Fruit fly (Drosophila melanogaster) whole organism, embryonic: ENCODE data around the gene zen2.

ENCODE experiments used
- Aef1 ChIP-seq: fragments of 200-800 bp; sonication (Bioruptor generic); IDR thresholded peaks from 3 replicates; pipeline ENCODE4 v1.3.6; 2022; ENCODE audit warnings: missing biosample characterization, missing genetic modification characterization
- Awh ChIP-seq: fragments of 200-800 bp; sonication (Bioruptor generic); IDR thresholded peaks from 2 replicates; pipeline ENCODE4, ENCODE4 v1.3.6; 2022; ENCODE audit warnings: missing biosample characterization, missing genetic modification characterization
- CG10147 ChIP-seq: fragments of 200-800 bp; sonication (Bioruptor generic); optimal IDR thresholded peaks from 2 replicates; lab custom pipeline; 2019; ENCODE audit warnings: missing biosample characterization, mild to moderate bottlenecking, missing genetic modification characterization, moderate library complexity
- CG12942 ChIP-seq: fragments of 200-800 bp; sonication (Bioruptor generic); optimal IDR thresholded peaks from 3 replicates; lab custom pipeline; 2016; ENCODE audit warnings: missing biosample characterization, missing genetic modification characterization
- CG13123 ChIP-seq: fragments of 200-800 bp; sonication (Bioruptor generic); optimal IDR thresholded peaks from 2 replicates; lab custom pipeline; 2016; ENCODE audit warnings: missing biosample characterization, missing genetic modification characterization
- CG13287 ChIP-seq: fragments of 200-800 bp; sonication (Bioruptor generic); IDR thresholded peaks from 2 replicates; pipeline ENCODE4 v1.3.6; 2022; ENCODE audit warnings: missing biosample characterization, missing genetic modification characterization; ENCODE audit not compliant: partially characterized antibody
- CG17802 ChIP-seq: fragments of 200-800 bp; sonication (Bioruptor generic); optimal IDR thresholded peaks from 2 replicates; lab custom pipeline; 2018; ENCODE audit warnings: missing biosample characterization, mild to moderate bottlenecking, missing genetic modification characterization, moderate library complexity
- CG1832 ChIP-seq: fragments of 200-800 bp; sonication (Bioruptor generic); optimal IDR thresholded peaks from 2 replicates; lab custom pipeline; 2017; ENCODE audit warnings: missing biosample characterization, mild to moderate bottlenecking, missing genetic modification characterization, inconsistent platforms
- CG18764 ChIP-seq: fragments of 200-800 bp; sonication (Bioruptor generic); optimal IDR thresholded peaks from 3 replicates; lab custom pipeline; 2016; ENCODE audit warnings: missing biosample characterization, missing genetic modification characterization
- CG33213 ChIP-seq: fragments of 200-800 bp; sonication (Bioruptor generic); optimal IDR thresholded peaks from 3 replicates; lab custom pipeline; 2016; ENCODE audit warnings: missing biosample characterization, missing genetic modification characterization
- CG3726 ChIP-seq: fragments of 200-800 bp; sonication (Bioruptor generic); IDR thresholded peaks from 3 replicates; pipeline ENCODE4, ENCODE4 v1.3.6; 2022; ENCODE audit warnings: missing biosample characterization, missing genetic modification characterization
- CG4360 ChIP-seq: fragments of 200-800 bp; sonication (Bioruptor generic); IDR thresholded peaks from 2 replicates; pipeline ENCODE4 v1.3.6; 2022; ENCODE audit warnings: missing biosample characterization, missing genetic modification characterization
- CG6175 ChIP-seq: fragments of 200-800 bp; sonication (Bioruptor generic); IDR thresholded peaks from 3 replicates; pipeline ENCODE4 v1.3.6; 2022; ENCODE audit warnings: missing biosample characterization, missing genetic modification characterization
- CG6791 ChIP-seq: fragments of 200-800 bp; sonication (Bioruptor generic); IDR thresholded peaks from 3 replicates; pipeline ENCODE4 v1.3.6; 2022; ENCODE audit warnings: missing biosample characterization, missing genetic modification characterization; ENCODE audit not compliant: partially characterized antibody
- CG7987 ChIP-seq: fragments of 200-800 bp; sonication (Bioruptor generic); optimal IDR thresholded peaks from 2 replicates; lab custom pipeline; 2018; ENCODE audit warnings: missing biosample characterization, mild to moderate bottlenecking, missing genetic modification characterization, moderate library complexity
- CG9817 ChIP-seq: fragments of 200-800 bp; sonication (Bioruptor generic); optimal IDR thresholded peaks from 2 replicates; lab custom pipeline; 2018; ENCODE audit warnings: missing biosample characterization, mild to moderate bottlenecking, missing genetic modification characterization, moderate library complexity
- Gug ChIP-seq: fragments of 200-800 bp; sonication (Bioruptor generic); IDR thresholded peaks from 4 replicates; pipeline ENCODE4 v1.3.6; 2022; ENCODE audit warnings: missing biosample characterization, missing genetic modification characterization
- HmgZ ChIP-seq: fragments of 200-800 bp; sonication (Bioruptor generic); optimal IDR thresholded peaks from 2 replicates; lab custom pipeline; 2018; ENCODE audit warnings: missing biosample characterization, mild to moderate bottlenecking, missing genetic modification characterization
- Jarid2 ChIP-seq: fragments of 200-800 bp; sonication (Bioruptor generic); optimal IDR thresholded peaks from 3 replicates; lab custom pipeline; 2017; ENCODE audit warnings: mild to moderate bottlenecking, missing biosample characterization, missing genetic modification reagents, missing genetic modification characterization
- MESR4 ChIP-seq: fragments of 200-800 bp; sonication (Bioruptor generic); optimal IDR thresholded peaks from 2 replicates; lab custom pipeline; 2018; ENCODE audit warnings: missing biosample characterization, mild to moderate bottlenecking, missing genetic modification characterization, moderate library complexity
- Neu2 ChIP-seq: fragments of 200-800 bp; sonication (Bioruptor generic); optimal IDR thresholded peaks from 3 replicates; lab custom pipeline; 2016; ENCODE audit warnings: missing biosample characterization, missing genetic modification characterization, borderline replicate concordance
- Nf-YC ChIP-seq: fragments of 200-800 bp; optimal IDR thresholded peaks from 3 replicates; lab custom pipeline; 2019; ENCODE audit warnings: missing biosample characterization, mild to moderate bottlenecking, missing genetic modification characterization, moderate library complexity
- Pdp1 ChIP-seq, 2 experiments: fragments of 200-800 bp; sonication (Bioruptor generic); optimal IDR thresholded peaks; 3 replicates each; lab custom pipeline; 2016; ENCODE audit warnings: missing biosample characterization in 2 of 2, missing genetic modification characterization in 2 of 2, mild to moderate bottlenecking in 1 of 2, moderate library complexity in 1 of 2
- Ravus ChIP-seq: fragments of 200-800 bp; sonication (Bioruptor generic); IDR thresholded peaks from 2 replicates; pipeline ENCODE4 v1.3.6; 2022; ENCODE audit warnings: missing biosample characterization, missing genetic modification characterization
- Six4 ChIP-seq: fragments of 200-800 bp; sonication (Bioruptor generic); optimal IDR thresholded peaks from 2 replicates; lab custom pipeline; 2016; ENCODE audit warnings: missing biosample characterization, missing genetic modification characterization
- abd-A ChIP-seq: fragments of 200-800 bp; sonication (Bioruptor generic); optimal IDR thresholded peaks from 3 replicates; lab custom pipeline; 2019; ENCODE audit warnings: missing biosample characterization, mild to moderate bottlenecking, missing genetic modification characterization, moderate library complexity
- ac ChIP-seq: fragments of 200-800 bp; sonication (Bioruptor generic); optimal IDR thresholded peaks from 3 replicates; lab custom pipeline; 2017; ENCODE audit warnings: missing biosample characterization, mild to moderate bottlenecking, missing genetic modification characterization
- amos ChIP-seq: fragments of 200-800 bp; sonication (Bioruptor generic); IDR thresholded peaks from 2 replicates; pipeline ENCODE4 v1.3.6; 2022; ENCODE audit warnings: missing biosample characterization, missing genetic modification characterization; ENCODE audit not compliant: partially characterized antibody
- bowl ChIP-seq: fragments of 200-800 bp; sonication (Bioruptor generic); IDR thresholded peaks from 2 replicates; pipeline ENCODE4 v1.3.6; 2022; ENCODE audit warnings: missing biosample characterization, missing genetic modification characterization
- cad ChIP-seq: fragments of >200 bp; optimal IDR thresholded peaks from 2 replicates; lab custom pipeline; 2017; ENCODE audit warnings: missing biosample characterization, missing genetic modification characterization
- crol ChIP-seq: fragments of 200-800 bp; sonication (Bioruptor generic); IDR thresholded peaks from 2 replicates; pipeline ENCODE4 v1.3.6; 2022; ENCODE audit warnings: missing biosample characterization, missing genetic modification characterization
- disco-r ChIP-seq: fragments of 200-800 bp; sonication (Bioruptor generic); optimal IDR thresholded peaks from 2 replicates; lab custom pipeline; 2016; ENCODE audit warnings: missing biosample characterization, missing genetic modification characterization
- ems ChIP-seq: fragments of 200-800 bp; sonication (Bioruptor generic); optimal IDR thresholded peaks from 3 replicates; lab custom pipeline; 2016; ENCODE audit warnings: missing biosample characterization, missing genetic modification characterization
- ewg ChIP-seq: fragments of 200-800 bp; sonication (Bioruptor generic); optimal IDR thresholded peaks from 3 replicates; lab custom pipeline; 2017; ENCODE audit warnings: mild to moderate bottlenecking, missing biosample characterization, missing genetic modification reagents, missing genetic modification characterization
- gsb ChIP-seq: fragments of 200-800 bp; sonication (Bioruptor generic); IDR thresholded peaks from 2 replicates; pipeline ENCODE4 v1.3.6; 2022; ENCODE audit warnings: missing biosample characterization, missing genetic modification characterization
- jing ChIP-seq: fragments of 200-800 bp; sonication (Bioruptor generic); optimal IDR thresholded peaks from 2 replicates; lab custom pipeline; 2018; ENCODE audit warnings: missing biosample characterization, mild to moderate bottlenecking, missing genetic modification characterization
- kah ChIP-seq: fragments of 200-800 bp; sonication (Bioruptor generic); optimal IDR thresholded peaks from 2 replicates; lab custom pipeline; 2018; ENCODE audit warnings: missing biosample characterization, mild to moderate bottlenecking, missing genetic modification characterization
- kni ChIP-seq: fragments of 200-800 bp; sonication (Bioruptor generic); optimal IDR thresholded peaks from 3 replicates; lab custom pipeline; 2017; ENCODE audit warnings: mild to moderate bottlenecking, missing biosample characterization, missing genetic modification reagents, missing genetic modification characterization
- lmd ChIP-seq: fragments of 200-800 bp; sonication (Bioruptor generic); IDR thresholded peaks from 2 replicates; pipeline ENCODE4 v1.3.6; 2022; ENCODE audit warnings: missing biosample characterization, missing genetic modification characterization
- mam ChIP-seq: fragments of 200-800 bp; sonication (Bioruptor generic); optimal IDR thresholded peaks from 3 replicates; lab custom pipeline; 2016; ENCODE audit warnings: missing biosample characterization, missing genetic modification characterization
- nerfin-1 ChIP-seq: fragments of 200-800 bp; sonication (Bioruptor generic); optimal IDR thresholded peaks from 3 replicates; lab custom pipeline; 2019; ENCODE audit warnings: missing biosample characterization, mild to moderate bottlenecking, missing genetic modification characterization, moderate library complexity
- onecut ChIP-seq: fragments of 200-800 bp; sonication (Bioruptor generic); IDR thresholded peaks from 2 replicates; pipeline ENCODE4 v1.3.6; 2022; ENCODE audit warnings: missing biosample characterization, missing genetic modification characterization
- pnt ChIP-seq: fragments of 200-800 bp; sonication (Bioruptor generic); optimal IDR thresholded peaks from 3 replicates; lab custom pipeline; 2016; ENCODE audit warnings: missing biosample characterization, missing genetic modification characterization
- twi ChIP-seq: fragments of 200-800 bp; optimal IDR thresholded peaks from 2 replicates; lab custom pipeline; 2019; ENCODE audit warnings: missing biosample characterization, mild to moderate bottlenecking, missing genetic modification characterization, moderate library complexity
- vnd ChIP-seq: fragments of 200-800 bp; sonication (Bioruptor generic); IDR thresholded peaks from 3 replicates; pipeline ENCODE4 v1.3.6; 2022; ENCODE audit warnings: missing biosample characterization, missing genetic modification characterization; ENCODE audit not compliant: partially characterized antibody
- z ChIP-seq: fragments of 200-800 bp; sonication (Bioruptor generic); IDR thresholded peaks from 3 replicates; pipeline ENCODE4 v1.3.6; 2022; ENCODE audit warnings: missing biosample characterization, missing genetic modification characterization
- zen ChIP-seq: fragments of 200-800 bp; sonication (Bioruptor generic); optimal IDR thresholded peaks from 3 replicates; lab custom pipeline; 2018; ENCODE audit warnings: missing biosample characterization, mild to moderate bottlenecking, missing genetic modification characterization, moderate library complexity

zen2 gene

dm6 chr3R:6762188-6762643 lies 18.3 kb upstream of the zen2 start, which contains the start of gene Ama:
Gene Ama, plus strand, starts transcription at chr3R:6762593.
- no peak for TF ChIP-seq HmgZ (tag; lab: Kevin White, UChicago)
- no peak for TF ChIP-seq CG6175 (GFP tag; lab: Robert Waterston, UW)
- TF ChIP-seq CG1832 (GFP tag; lab: Kevin White, UChicago): peak; percentile 62
- 0 out of 3 replicates have a peak, but pooled peaks have one; percentile 24 for TF ChIP-seq vnd (GFP tag; lab: Robert Waterston, UW)
- no peak for TF ChIP-seq CG12942 (GFP tag; lab: Kevin White, UChicago)
- no peak for TF ChIP-seq lmd
- TF ChIP-seq CG7987 (GFP tag; lab: Kevin White, UChicago): no peak
- TF ChIP-seq Six4 (GFP tag; lab: Kevin White, UChicago): no peak
- no peak for TF ChIP-seq pnt (GFP tag; lab: Kevin White, UChicago)
- TF ChIP-seq CG33213 (GFP tag; lab: Kevin White, UChicago): no peak
- 0 out of 2 replicates have a peak, but pooled peaks have one; percentile 4 for TF ChIP-seq amos
- no peak for TF ChIP-seq Jarid2 (GFP tag; lab: Kevin White, UChicago)
- TF ChIP-seq onecut (GFP tag; lab: Robert Waterston, UW): no peak
- 0 out of 3 replicates have a peak, but pooled peaks have one; percentile 4 for TF ChIP-seq z (GFP tag; lab: Robert Waterston, UW)
- TF ChIP-seq CG17802: no peak
- TF ChIP-seq nerfin-1: peak; percentile 4
- TF ChIP-seq kah (GFP tag; lab: Kevin White, UChicago): no peak
- TF ChIP-seq CG18764 (GFP tag; lab: Kevin White, UChicago): no peak
- no peak for TF ChIP-seq Gug (GFP tag; lab: Robert Waterston, UW)
- TF ChIP-seq CG3726: no peak
- TF ChIP-seq jing: no peak
- TF ChIP-seq zen (tag; lab: Kevin White, UChicago): peak; percentile 93
- peak; percentile 96 for TF ChIP-seq cad (GFP tag; lab: Kevin White, UChicago)
- no peak for TF ChIP-seq CG9817
- peak; percentile 75 for TF ChIP-seq twi (tag; lab: Kevin White, UChicago)
- TF ChIP-seq CG13123: no peak
- no peak for TF ChIP-seq Aef1
- TF ChIP-seq crol (GFP tag; lab: Robert Waterston, UW): 0 out of 2 replicates have a peak, but pooled peaks have one; percentile 18
- TF ChIP-seq CG10147 (GFP tag; lab: Kevin White, UChicago): no peak
- peak; percentile 91 for TF ChIP-seq ewg (GFP tag; lab: Kevin White, UChicago)
- no peak for TF ChIP-seq ems
- no peak for TF ChIP-seq Awh (GFP tag; lab: Robert Waterston, UW)
- no peak for TF ChIP-seq ac (GFP tag; lab: Kevin White, UChicago)
- TF ChIP-seq disco-r (GFP tag; lab: Kevin White, UChicago): no peak
- peak; percentile 45 for TF ChIP-seq abd-A
- peak; percentile 32 for TF ChIP-seq Nf-YC (tag; lab: Kevin White, UChicago)
- peak; percentile 14 for TF ChIP-seq kni
- no peak for TF ChIP-seq gsb (GFP tag; lab: Robert Waterston, UW)
- no peak for TF ChIP-seq Ravus
- TF ChIP-seq bowl (GFP tag; lab: Robert Waterston, UW): no peak
- no peak for TF ChIP-seq CG6791
- TF ChIP-seq CG13287 (GFP tag; lab: Robert Waterston, UW): no peak
- TF ChIP-seq mam (GFP tag; lab: Kevin White, UChicago): no peak
- TF ChIP-seq CG4360 (GFP tag; lab: Robert Waterston, UW): peak; percentile 84
- no peak for TF ChIP-seq Pdp1 (GFP tag; optimal IDR thresholded peaks at IDR 0.05; lab: Kevin White, UChicago)
- TF ChIP-seq Neu2 (GFP tag; lab: Kevin White, UChicago): no peak
- no peak for TF ChIP-seq MESR4 (GFP tag; lab: Kevin White, UChicago)
